Worm (Caenorhabditis elegans): ENCODE results near the gene W02A2.12.

The W02A2.12 gene

ce11 chrIV:13300109-13300508 is 48.5 kb downstream of the W02A2.12 start, which contains the start of gene kdp-1:
Gene kdp-1 (plus strand): TSS chrIV:13300188.
- TF ChIP-seq gmeb-2 (tag; optimal IDR thresholded peaks at IDR 0.05) (no peak), unc-86 (tag; optimal IDR thresholded peaks at IDR 0.05) (no peak), sox-4 (tag; optimal IDR thresholded peaks at IDR 0.05) (no peak), zip-5 (tag; optimal IDR thresholded peaks at IDR 0.05) (no peak), nhr-11 (tag; optimal IDR thresholded peaks at IDR 0.05) (no peak), ceh-18 (tag; optimal IDR thresholded peaks at IDR 0.05) (no peak), tbx-7 (tag; optimal IDR thresholded peaks at IDR 0.05) (no peak), pros-1 (tag; optimal IDR thresholded peaks at IDR 0.05) (no peak), rnt-1 (tag; optimal IDR thresholded peaks at IDR 0.05) (no peak), ztf-16 (tag; optimal IDR thresholded peaks at IDR 0.05) (no peak), pat-9 (tag; optimal IDR thresholded peaks at IDR 0.05) (no peak), T23F11.4 (GFP tag; optimal IDR thresholded peaks at IDR 0.05) (no peak), ttx-3 (tag; optimal IDR thresholded peaks at IDR 0.05) (no peak), ceh-6 (GFP tag; optimal IDR thresholded peaks at IDR 0.05) (no peak), pha-4 (tag; optimal IDR thresholded peaks at IDR 0.05) (no peak), Y22D7AL.16 (tag; optimal IDR thresholded peaks at IDR 0.05) (no peak), elt-4 (tag; optimal IDR thresholded peaks at IDR 0.05) (no peak), ets-4 (tag; optimal IDR thresholded peaks at IDR 0.05) (no peak), unc-3 (GFP tag; conservative IDR thresholded peaks at IDR 0.05) (no peak), unc-3 (tag; optimal IDR thresholded peaks at IDR 0.05) (no peak), pha-2 (tag; optimal IDR thresholded peaks at IDR 0.05) (no peak)

ce11 chrIV:13299648-13300047 is 49.0 kb downstream of the W02A2.12 start:
- TF ChIP-seq ceh-14 (tag; optimal IDR thresholded peaks at IDR 0.05) = no peak
- no peak for TF ChIP-seq elt-2 (tag; optimal IDR thresholded peaks at IDR 0.05)
- no peak for TF ChIP-seq nhr-11 (tag; optimal IDR thresholded peaks at IDR 0.05)
- no peak for TF ChIP-seq F13H6.1 (tag; optimal IDR thresholded peaks at IDR 0.05)
- no peak for TF ChIP-seq eyg-1 (tag; optimal IDR thresholded peaks at IDR 0.05)
- no peak for TF ChIP-seq elt-4 (tag; optimal IDR thresholded peaks at IDR 0.05)
- no peak for TF ChIP-seq sox-2 (GFP tag; IDR thresholded peaks at IDR 0.05)
- TF ChIP-seq K09A11.1 (tag; optimal IDR thresholded peaks at IDR 0.05; ENCODE audit: insufficient read depth) = no peak
- TF ChIP-seq fkh-10 (GFP tag; optimal IDR thresholded peaks at IDR 0.05) = no peak
- no peak for TF ChIP-seq pha-2 (tag; optimal IDR thresholded peaks at IDR 0.05)
- no peak for TF ChIP-seq fkh-6 (tag; optimal IDR thresholded peaks at IDR 0.05)
- no peak for TF ChIP-seq ceh-9 (tag; optimal IDR thresholded peaks at IDR 0.05)
- no peak for TF ChIP-seq tbx-7 (tag; optimal IDR thresholded peaks at IDR 0.05)
- TF ChIP-seq C38D4.7 (GFP tag; optimal IDR thresholded peaks at IDR 0.05) = no peak
- TF ChIP-seq hlh-13 (GFP tag; optimal IDR thresholded peaks at IDR 0.05) = no peak
- TF ChIP-seq gmeb-2 (tag; optimal IDR thresholded peaks at IDR 0.05) = no peak
- TF ChIP-seq ceh-30 (tag; optimal IDR thresholded peaks at IDR 0.05) = no peak
- no peak for TF ChIP-seq dve-1 (tag; optimal IDR thresholded peaks at IDR 0.05)
